Worm (Caenorhabditis elegans) whole organism, L4 larva: Measurements from ENCODE around the gene iglr-2.

Experiments used
- T26A8.4 ChIP-seq: fragments of 200-800 bp; sonication (Bioruptor generic); IDR thresholded peaks from 2 replicates; pipeline ENCODE4 v1.3.6; 2022; ENCODE audit warnings: missing genetic modification characterization, missing compliant biosample characterization
- dmd-8 ChIP-seq: fragments of 200-800 bp; sonication (Bioruptor generic); IDR thresholded peaks from 2 replicates; pipeline ENCODE4 v1.3.6; 2022; ENCODE audit warnings: missing genetic modification characterization, missing compliant biosample characterization
- hlh-30 ChIP-seq: sonication (generic microtip); optimal IDR thresholded peaks from 2 replicates; lab custom pipeline; 2017; ENCODE audit warnings: antibody characterized with exemption, mild to moderate bottlenecking, missing genetic modification characterization, missing compliant biosample characterization; ENCODE audit not compliant: insufficient read depth
- lin-38 ChIP-seq: fragments of 200-800 bp; sonication (Bioruptor generic); IDR thresholded peaks from 2 replicates; pipeline ENCODE4 v1.3.6; 2022; ENCODE audit warnings: missing genetic modification reagents, missing genetic modification characterization, missing compliant biosample characterization
- lsy-2 ChIP-seq, 2 experiments: fragments of 150-350 bp in 1 of 2; sonication (generic microtip) in 1 of 2; optimal IDR thresholded peaks; 2 replicates each; lab custom pipeline; 2014 to 2017; ENCODE audit warnings: missing biosample characterization in 2 of 2, missing genetic modification characterization in 2 of 2
- nhr-237 ChIP-seq: sonication (generic microtip); optimal IDR thresholded peaks from 2 replicates; lab custom pipeline; 2017; ENCODE audit warnings: missing biosample characterization, missing genetic modification characterization
- nhr-25 ChIP-seq: sonication (generic microtip); optimal IDR thresholded peaks from 2 replicates; lab custom pipeline; 2017; ENCODE audit warnings: missing genetic modification characterization, mild to moderate bottlenecking, missing compliant biosample characterization, antibody characterized with exemption, moderate library complexity, borderline replicate concordance; ENCODE audit not compliant: insufficient read depth
- skn-1 ChIP-seq: fragments of 150-350 bp; optimal IDR thresholded peaks from 2 replicates; lab custom pipeline; 2014; ENCODE audit warnings: missing biosample characterization, missing genetic modification characterization
- unc-130 ChIP-seq: sonication (generic microtip); optimal IDR thresholded peaks from 2 replicates; lab custom pipeline; 2016; ENCODE audit warnings: missing genetic modification reagents, missing genetic modification characterization, missing compliant biosample characterization

- TF ChIP-seq lin-38 (no peak), nhr-237 (tag; lab: Kevin White, UChicago) (no peak), T26A8.4 (GFP tag; lab: Robert Waterston, UW) (no peak), lsy-2 (tag; optimal IDR thresholded peaks at IDR 0.05; lab: Kevin White, UChicago) (no peak), skn-1 (tag; lab: Kevin White, UChicago) (no peak), hlh-30 (tag; lab: Kevin White, UChicago) (no peak), nhr-25 (no peak), dmd-8 (no peak), unc-130 (GFP tag; lab: Kevin White, UChicago) (no peak)
These were observed 40.6 kb upstream of the iglr-2 start, which contains the start of gene lmbr-1 for ce11 chrIII:8371595-8372305.
